Worm (Caenorhabditis elegans) whole organism, young adult: Measurements from ENCODE around the gene pdi-1.

Experiments used
- B0035.1 ChIP-seq: sonication (generic microtip); optimal IDR thresholded peaks from 2 replicates; lab custom pipeline; 2016; ENCODE audit warnings: missing genetic modification characterization, mild to moderate bottlenecking, missing compliant biosample characterization, missing genotype, missing genetic modification reagents
- B0261.1 ChIP-seq: sonication (generic microtip); optimal IDR thresholded peaks from 2 replicates; lab custom pipeline; 2016; ENCODE audit warnings: mild to moderate bottlenecking, missing genetic modification characterization, moderate library complexity, missing compliant biosample characterization
- D2030.7 ChIP-seq: fragments of 200-800 bp; sonication (Bioruptor generic); IDR thresholded peaks from 2 replicates; pipeline ENCODE4 v1.3.6; 2022; ENCODE audit warnings: missing genetic modification reagents, missing genetic modification characterization, missing compliant biosample characterization
- F33H1.4 ChIP-seq: fragments of 200-800 bp; sonication (Bioruptor generic); IDR thresholded peaks from 2 replicates; pipeline ENCODE4 v1.3.6; 2022; ENCODE audit warnings: missing genetic modification reagents, missing genetic modification characterization, missing compliant biosample characterization
- F52B5.7 ChIP-seq: sonication (generic microtip); optimal IDR thresholded peaks from 2 replicates; lab custom pipeline; 2016; ENCODE audit warnings: mild to moderate bottlenecking, missing genetic modification characterization, missing compliant biosample characterization
- Y95B8A.8 ChIP-seq: fragments of 200-800 bp; sonication (Bioruptor generic); IDR thresholded peaks from 2 replicates; pipeline ENCODE4 v1.3.6; 2022; ENCODE audit warnings: missing genetic modification reagents, missing genetic modification characterization, missing compliant biosample characterization
- ama-1 ChIP-seq, 3 experiments: fragments of 150-350 bp in 1 of 3; sonication (generic microtip) in 2 of 3; optimal IDR thresholded peaks; 2 replicates each; lab custom pipeline; 2014 to 2018; ENCODE audit warnings: missing biosample characterization in 2 of 3, missing genetic modification characterization in 2 of 3, missing genetic modification reagents in 2 of 3
- aptf-3 ChIP-seq: fragments of 200-800 bp; sonication (Bioruptor generic); IDR thresholded peaks from 2 replicates; pipeline ENCODE4 v1.3.6; 2022; ENCODE audit warnings: missing genetic modification characterization, missing compliant biosample characterization
- bed-1 ChIP-seq: fragments of 200-800 bp; sonication (Bioruptor generic); IDR thresholded peaks from 2 replicates; pipeline ENCODE4 v1.3.6; 2022; ENCODE audit warnings: missing genetic modification reagents, missing genetic modification characterization, missing compliant biosample characterization
- cebp-1 ChIP-seq, 2 experiments: fragments of 200-800 bp in 1 of 2; sonication (Bioruptor generic) in 1 of 2; sonication (generic microtip) in 1 of 2; IDR thresholded peaks in 1 of 2; optimal IDR thresholded peaks in 1 of 2; 2 replicates each; pipeline versions ENCODE4 v1.3.6 to Lab custom; 2017 to 2022; ENCODE audit warnings: missing compliant biosample characterization in 2 of 2, missing genetic modification characterization in 2 of 2, mild to moderate bottlenecking in 1 of 2, missing genetic modification reagents in 1 of 2, moderate library complexity in 1 of 2
- ceh-40 ChIP-seq: fragments of 200-800 bp; sonication (Bioruptor generic); IDR thresholded peaks from 2 replicates; pipeline ENCODE4 v1.3.6; 2022; ENCODE audit warnings: missing genetic modification characterization, missing compliant biosample characterization
- die-1 ChIP-seq: sonication (generic microtip); optimal IDR thresholded peaks from 2 replicates; lab custom pipeline; 2016; ENCODE audit warnings: missing genotype, mild to moderate bottlenecking, missing genetic modification characterization, missing compliant biosample characterization
- efl-1 ChIP-seq: fragments of 150-350 bp; optimal IDR thresholded peaks from 2 replicates; lab custom pipeline; 2014; ENCODE audit warnings: missing biosample characterization, missing genetic modification reagents, missing genetic modification characterization
- egrh-3 ChIP-seq: fragments of 200-800 bp; sonication (Bioruptor generic); IDR thresholded peaks from 2 replicates; pipeline ENCODE4 v1.3.6; 2022; ENCODE audit warnings: missing genetic modification reagents, missing genetic modification characterization, missing compliant biosample characterization
- lin-26 ChIP-seq: fragments of 200-800 bp; sonication (Bioruptor generic); IDR thresholded peaks from 2 replicates; pipeline ENCODE4 v1.3.6; 2022; ENCODE audit warnings: missing genetic modification reagents, missing genetic modification characterization, missing compliant biosample characterization
- lin-54 ChIP-seq: fragments of 200-800 bp; sonication (Bioruptor generic); optimal IDR thresholded peaks from 2 replicates; lab custom pipeline; 2018; ENCODE audit warnings: mild to moderate bottlenecking, missing genetic modification characterization, missing compliant biosample characterization
- lsy-27 ChIP-seq: sonication (generic microtip); optimal IDR thresholded peaks from 2 replicates; lab custom pipeline; 2017; ENCODE audit warnings: missing genetic modification characterization, mild to moderate bottlenecking, missing compliant biosample characterization, antibody characterized with exemption, missing genotype, borderline replicate concordance; ENCODE audit not compliant: insufficient read depth
- madf-6 ChIP-seq: fragments of 200-800 bp; sonication (Bioruptor generic); IDR thresholded peaks from 2 replicates; pipeline ENCODE4 v1.3.6; 2022; ENCODE audit warnings: missing genetic modification reagents, missing genetic modification characterization, missing compliant biosample characterization
- madf-8 ChIP-seq: fragments of 200-800 bp; sonication (Bioruptor generic); conservative IDR thresholded peaks from 2 replicates; pipeline ENCODE4 v1.3.6; 2022; ENCODE audit warnings: missing genetic modification reagents, missing genetic modification characterization, missing compliant biosample characterization
- mxl-1 ChIP-seq: sonication (generic microtip); optimal IDR thresholded peaks from 2 replicates; lab custom pipeline; 2016; ENCODE audit warnings: missing genetic modification characterization, missing compliant biosample characterization
- nfya-2 ChIP-seq: fragments of 200-800 bp; sonication (Bioruptor generic); IDR thresholded peaks from 2 replicates; pipeline ENCODE4 v1.3.6; 2022; ENCODE audit warnings: missing genetic modification reagents, missing genetic modification characterization, missing compliant biosample characterization
- nhr-27 ChIP-seq: fragments of 200-800 bp; sonication (Bioruptor generic); optimal IDR thresholded peaks from 2 replicates; lab custom pipeline; 2018; ENCODE audit warnings: mild to moderate bottlenecking, missing genetic modification characterization, moderate library complexity, missing compliant biosample characterization
- nhr-90 ChIP-seq: sonication (generic microtip); optimal IDR thresholded peaks from 2 replicates; lab custom pipeline; 2016; ENCODE audit warnings: missing genotype, mild to moderate bottlenecking, missing genetic modification characterization, missing compliant biosample characterization
- snpc-1.1 ChIP-seq: sonication (generic microtip); optimal IDR thresholded peaks from 2 replicates; lab custom pipeline; 2017; ENCODE audit warnings: missing genetic modification characterization, mild to moderate bottlenecking, missing compliant biosample characterization, antibody characterized with exemption, moderate library complexity, missing genotype, missing genetic modification reagents; ENCODE audit not compliant: insufficient read depth
- snpc-3.4 ChIP-seq: sonication (generic microtip); optimal IDR thresholded peaks from 2 replicates; lab custom pipeline; 2017; ENCODE audit warnings: missing genetic modification characterization, mild to moderate bottlenecking, missing compliant biosample characterization, antibody characterized with exemption, moderate library complexity, missing genotype, missing genetic modification reagents
- somi-1 ChIP-seq: fragments of 200-800 bp; sonication (Bioruptor generic); optimal IDR thresholded peaks from 2 replicates; lab custom pipeline; 2018; ENCODE audit warnings: mild to moderate bottlenecking, missing genetic modification characterization, missing compliant biosample characterization
- tlf-1 ChIP-seq: fragments of 200-800 bp; sonication (Bioruptor generic); optimal IDR thresholded peaks from 2 replicates; lab custom pipeline; 2018; ENCODE audit warnings: mild to moderate bottlenecking, missing genetic modification characterization, missing compliant biosample characterization
- zfh-2 ChIP-seq: fragments of 200-800 bp; sonication (Bioruptor generic); conservative IDR thresholded peaks from 2 replicates; pipeline ENCODE4 v1.3.6; 2022; ENCODE audit warnings: missing genetic modification reagents, missing genetic modification characterization, missing compliant biosample characterization
- ztf-22 ChIP-seq: fragments of 200-800 bp; sonication (Bioruptor generic); optimal IDR thresholded peaks from 2 replicates; lab custom pipeline; 2018; ENCODE audit warnings: mild to moderate bottlenecking, missing genetic modification characterization, moderate library complexity, missing compliant biosample characterization

The pdi-1 gene

DNA sequence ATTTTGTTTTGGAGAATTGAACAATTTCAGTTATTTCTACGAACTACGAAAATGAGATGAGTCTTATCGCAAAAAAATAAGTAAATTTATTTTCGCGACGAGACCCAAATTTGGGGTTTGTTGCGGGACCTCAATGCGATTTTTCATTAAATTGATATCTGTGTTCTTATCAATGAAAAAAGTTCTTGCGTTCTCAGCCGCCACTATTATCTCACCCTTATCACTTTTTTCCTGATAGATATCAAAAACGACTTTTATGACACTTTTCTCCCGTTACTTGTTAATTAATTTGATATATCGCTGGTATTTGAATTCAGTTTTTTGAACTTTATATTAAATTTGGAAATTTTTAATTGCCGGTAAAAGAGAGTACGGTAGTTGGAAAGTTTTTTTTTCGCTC lies 42.1 kb upstream of the pdi-1 start:
- TF ChIP-seq ztf-22 (no peak), B0261.1 (no peak), madf-6 (GFP tag; lab: Robert Waterston, UW) (no peak), B0035.1 (tag; lab: Kevin White, UChicago) (no peak), nhr-90 (tag; lab: Kevin White, UChicago) (no peak), bed-1 (GFP tag; lab: Robert Waterston, UW) (no peak), ceh-40 (no peak)
- TF ChIP-seq, all 124 proteins: peak for 0

DNA sequence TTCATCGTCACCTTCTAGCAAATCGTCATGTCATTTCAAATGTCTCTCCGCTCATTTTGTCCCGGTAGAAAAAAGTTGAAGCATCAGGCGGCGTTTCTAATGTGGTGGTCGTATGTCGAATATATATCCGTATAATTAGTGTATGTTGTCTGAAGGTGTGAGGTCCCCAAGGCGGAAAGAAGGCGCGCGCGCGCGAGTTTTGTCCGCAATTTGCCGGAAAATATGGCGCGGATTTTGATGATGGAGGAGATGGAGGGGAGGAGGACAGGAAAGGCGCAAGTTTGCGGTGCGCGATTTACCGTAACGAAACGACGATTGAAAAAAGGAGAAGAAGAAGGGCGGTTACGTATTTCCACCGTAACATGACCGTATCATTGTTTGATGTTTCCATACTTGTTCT lies 40.8 kb upstream of the pdi-1 start:
- 0 out of 2 replicates have a peak, but pooled peaks have one; percentile 17 for TF ChIP-seq egrh-3
- peak; percentile 58; the same call in 1 of the 2 replicates for TF ChIP-seq zfh-2 (GFP tag; lab: Robert Waterston, UW)
- no peak for TF ChIP-seq Y95B8A.8 (GFP tag; lab: Robert Waterston, UW)
- peak; percentile 37; the same call in 1 of the 2 replicates for TF ChIP-seq madf-8 (GFP tag; lab: Robert Waterston, UW)
- TF ChIP-seq madf-6 (GFP tag; lab: Robert Waterston, UW) = peak; percentile 74
- no peak for TF ChIP-seq F52B5.7 (tag; lab: Kevin White, UChicago)
- TF ChIP-seq efl-1 (GFP tag; lab: Kevin White, UChicago) = peak; percentile 50

DNA sequence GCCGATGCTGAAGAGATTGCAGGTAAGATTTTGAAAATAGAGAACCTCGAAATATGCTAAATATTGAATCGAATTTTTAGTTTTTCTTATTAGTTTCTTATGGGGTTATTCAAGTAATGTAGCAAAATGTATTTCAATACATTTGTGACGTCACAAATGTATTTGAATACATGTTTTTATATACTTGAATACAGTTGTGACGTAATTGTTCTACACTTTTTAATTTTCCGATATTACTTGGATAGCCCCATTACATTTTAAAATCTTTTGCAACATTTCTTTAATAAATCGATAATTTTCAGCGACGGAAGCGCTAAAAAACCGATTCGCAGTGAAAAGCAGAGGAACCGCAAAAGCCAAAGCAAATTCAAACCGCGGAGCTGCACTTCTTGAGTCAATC lies 37.1 kb upstream of the pdi-1 start:
- TF ChIP-seq B0035.1 (tag; lab: Kevin White, UChicago) (no peak), die-1 (no peak), aptf-3 (GFP tag; lab: Robert Waterston, UW) (no peak)

DNA sequence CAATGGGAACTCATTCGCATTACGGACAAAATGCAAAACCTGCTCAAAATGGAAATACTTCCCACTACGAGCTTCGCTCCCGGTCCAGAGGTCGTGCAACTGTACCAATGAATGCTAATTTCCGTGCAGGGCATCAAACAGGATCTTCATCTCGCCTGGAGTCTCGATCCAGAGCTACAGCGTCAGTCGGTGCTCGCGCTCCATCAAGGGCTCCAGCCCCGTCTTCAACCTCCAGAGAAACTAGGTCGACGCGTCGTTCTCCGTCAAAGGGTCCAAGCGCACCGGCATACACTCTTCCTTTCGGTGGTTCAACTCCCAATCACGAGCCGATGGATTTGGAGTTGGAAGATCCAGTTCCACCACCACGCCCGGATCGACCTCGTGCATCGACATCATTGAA lies 36.5 kb upstream of the pdi-1 start:
- TF ChIP-seq tlf-1 (GFP tag; lab: Kevin White, UChicago) (no peak), zfh-2 (GFP tag; lab: Robert Waterston, UW) (peak; percentile 82)

DNA sequence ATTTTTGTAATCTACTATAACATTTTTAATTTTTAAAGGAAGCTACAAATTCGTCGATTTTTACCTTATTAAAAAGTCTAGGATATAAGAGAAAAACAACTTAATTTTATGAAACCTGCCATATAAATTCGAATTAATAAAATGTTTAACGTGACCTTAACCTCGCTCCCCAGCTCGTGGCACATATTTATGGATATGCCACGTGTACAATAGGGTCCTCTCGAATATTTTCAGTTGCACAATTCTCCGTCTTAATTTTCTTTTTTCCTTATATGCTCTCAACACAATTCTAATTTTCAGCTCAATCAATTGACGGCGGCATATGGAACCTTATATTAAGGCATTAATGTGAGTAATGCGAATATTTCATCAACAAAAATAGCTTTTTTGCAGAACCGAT lies 35.0 kb upstream of the pdi-1 start, which contains the start of gene F34D10.4:
F34D10.4 (plus strand) TSS at position 301 of the 400 bp plus-strand sequence.
- TF ChIP-seq cebp-1 (GFP tag; IDR thresholded peaks at IDR 0.05; lab: Robert Waterston, UW) (no peak), cebp-1 (tag; optimal IDR thresholded peaks at IDR 0.05; lab: Kevin White, UChicago) (no peak), lin-54 (GFP tag; lab: Kevin White, UChicago) (no peak), nhr-90 (tag; lab: Kevin White, UChicago) (no peak), lin-26 (GFP tag; lab: Robert Waterston, UW) (no peak)

DNA sequence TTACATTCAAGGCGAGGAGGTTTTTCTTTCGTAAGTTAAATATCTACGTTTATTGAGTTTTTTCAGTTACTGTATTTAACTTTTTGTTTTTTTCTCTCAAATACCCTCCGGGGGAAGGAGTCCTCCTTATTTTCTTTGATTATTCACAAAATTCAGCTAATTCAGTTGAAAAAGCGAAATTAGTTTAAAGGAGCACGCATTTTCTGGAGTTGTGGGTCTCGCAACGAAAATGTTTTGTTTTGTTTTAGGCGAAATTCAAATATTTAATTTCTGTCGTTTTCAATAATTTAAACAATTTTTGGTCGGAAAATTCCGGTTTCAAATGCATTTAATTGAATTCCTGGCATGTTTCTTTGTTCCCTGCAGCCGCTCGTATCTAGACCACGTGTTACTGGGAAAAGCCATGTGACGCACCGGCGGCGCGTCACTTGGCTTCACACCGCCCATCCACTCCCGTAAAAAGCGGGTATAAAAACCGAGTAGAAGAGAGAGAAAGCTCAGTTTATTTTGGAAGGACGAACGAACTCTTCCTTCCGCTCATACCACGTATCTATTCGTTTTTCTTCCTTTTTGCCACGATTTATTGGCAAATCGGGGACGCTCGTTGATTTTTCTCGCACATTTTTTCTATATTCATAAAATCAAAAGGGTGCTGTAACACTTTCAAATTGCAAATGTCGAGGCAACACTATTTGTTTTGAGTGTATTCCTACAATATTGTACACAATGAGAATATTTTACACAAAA lies 34.4 kb upstream of the pdi-1 start:
- TF ChIP-seq snpc-3.4 (peak; percentile 10), ama-1 (optimal IDR thresholded peaks at IDR 0.05; lab: Kevin White, UChicago) (peak; percentile 32), ama-1 (GFP tag; optimal IDR thresholded peaks at IDR 0.05; lab: Kevin White, UChicago) (no peak), ztf-22 (no peak), zfh-2 (GFP tag; lab: Robert Waterston, UW) (peak; percentile 46; the same call in 1 of the 2 replicates), D2030.7 (GFP tag; lab: Robert Waterston, UW) (0 out of 2 replicates have a peak, but pooled peaks have one; percentile 20), mxl-1 (tag; lab: Kevin White, UChicago) (no peak), bed-1 (GFP tag; lab: Robert Waterston, UW) (no peak), nhr-27 (tag; lab: Kevin White, UChicago) (no peak), nfya-2 (no peak), somi-1 (peak; percentile 12), F33H1.4 (peak; percentile 70), lin-54 (GFP tag; lab: Kevin White, UChicago) (no peak), snpc-1.1 (tag; lab: Kevin White, UChicago) (no peak), lsy-27 (no peak)
